Worm (Caenorhabditis elegans) whole organism, L3 larva: ENCODE results near the gene wrt-10.
A peak's percentile ranks its signal among the peaks of the same experiment; 100 is the strongest.

Experiments
- elt-3 ChIP-seq, 3 experiments: fragments of 150-350 bp in 1 of 3; sonication (generic microtip) in 2 of 3; optimal IDR thresholded peaks; 2 replicates in 2 of 3; 4 replicates in 1 of 3; lab custom pipeline; 2014 to 2017; ENCODE audit warnings: missing biosample characterization in 3 of 3, missing genetic modification characterization in 3 of 3
- nhr-23 ChIP-seq: fragments of 150-350 bp; optimal IDR thresholded peaks from 2 replicates; lab custom pipeline; 2014; ENCODE audit warnings: missing biosample characterization, missing genetic modification reagents, missing genetic modification characterization
- unc-39 ChIP-seq: sonication (generic microtip); optimal IDR thresholded peaks from 4 replicates; lab custom pipeline; 2017; ENCODE audit warnings: missing biosample characterization, missing genetic modification characterization

- no peak for TF ChIP-seq unc-39
- peak; percentile 59 for TF ChIP-seq nhr-23 (tag; lab: Kevin White, UChicago)
- no peak for TF ChIP-seq elt-3 (tag; optimal IDR thresholded peaks at IDR 0.05; lab: Kevin White, UChicago)
Measured at ce11 chrII:7496070-7496469, 38.3 kb downstream of the wrt-10 start, which contains the start of gene spi-1.
